Fruit fly (Drosophila melanogaster) S2 (cell line): ENCODE results near the gene CG8142.

Experiments
- CG8478 ChIP-seq: fragments of >200 bp; optimal IDR thresholded peaks from 2 replicates; lab custom pipeline; 2018
- CTCF ChIP-seq, 2 experiments: fragments of >200 bp; optimal IDR thresholded peaks; 2 replicates each; lab custom pipeline; 2018

Gene CG8142

DNA sequence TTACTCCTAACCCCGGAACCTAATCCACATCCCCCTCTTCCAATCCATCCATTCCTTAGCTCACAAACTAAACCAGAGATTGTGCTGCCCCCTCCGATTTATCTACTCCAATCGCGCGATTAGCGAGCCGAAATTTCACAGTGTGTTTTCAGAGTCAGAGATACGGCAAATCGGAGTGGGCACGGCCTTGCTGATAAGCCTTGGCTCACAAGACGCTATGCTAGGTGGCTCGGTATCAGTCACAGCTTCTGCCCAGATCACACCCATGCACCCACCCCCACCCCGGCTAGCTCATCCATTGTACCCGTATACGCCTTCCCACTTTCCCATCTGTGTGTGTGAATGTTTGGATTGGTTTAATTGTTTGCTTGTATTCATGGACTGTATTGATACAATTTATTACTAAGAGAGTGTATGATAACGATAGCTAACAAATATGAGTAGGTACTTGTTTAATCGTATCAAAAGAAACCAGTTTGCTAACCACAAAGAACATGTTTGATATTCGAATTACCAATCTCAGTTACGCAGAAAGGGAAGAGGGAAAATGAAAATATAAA is 1.4 kb upstream of the CG8142 start:
- no peak for TF ChIP-seq CTCF (optimal IDR thresholded peaks at IDR 0.05; lab: Kevin White, UChicago)
- no peak for TF ChIP-seq CG8478 (lab: Kevin White, UChicago)

DNA sequence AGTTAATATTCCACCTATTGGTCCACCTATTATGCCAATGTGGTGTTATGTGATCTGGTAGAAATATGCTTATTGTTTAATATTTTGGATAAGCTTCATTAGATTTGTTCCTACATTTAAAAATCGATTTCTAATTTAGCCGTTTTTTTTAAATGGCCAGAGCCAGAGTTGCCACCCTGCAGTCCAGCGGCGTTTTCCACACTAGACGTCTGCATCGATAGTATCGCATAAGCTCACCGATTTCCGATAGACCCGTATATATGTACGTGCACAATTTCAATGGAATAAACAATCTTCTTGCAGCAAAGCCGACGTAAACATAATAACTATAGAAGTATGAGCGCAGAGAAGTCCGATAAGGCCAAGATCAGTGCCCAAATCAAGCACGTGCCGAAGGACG is 2.6 kb downstream of the CG8142 start, which contains the start of gene Taf9:
Gene Taf9 (plus strand): TSS at position 239 of the 400 bp plus-strand sequence.
- TF ChIP-seq CG8478 (lab: Kevin White, UChicago) = no peak
- TF ChIP-seq CTCF (optimal IDR thresholded peaks at IDR 0.05; lab: Kevin White, UChicago) = peak in 1 of 2 experiments; percentile 47

DNA sequence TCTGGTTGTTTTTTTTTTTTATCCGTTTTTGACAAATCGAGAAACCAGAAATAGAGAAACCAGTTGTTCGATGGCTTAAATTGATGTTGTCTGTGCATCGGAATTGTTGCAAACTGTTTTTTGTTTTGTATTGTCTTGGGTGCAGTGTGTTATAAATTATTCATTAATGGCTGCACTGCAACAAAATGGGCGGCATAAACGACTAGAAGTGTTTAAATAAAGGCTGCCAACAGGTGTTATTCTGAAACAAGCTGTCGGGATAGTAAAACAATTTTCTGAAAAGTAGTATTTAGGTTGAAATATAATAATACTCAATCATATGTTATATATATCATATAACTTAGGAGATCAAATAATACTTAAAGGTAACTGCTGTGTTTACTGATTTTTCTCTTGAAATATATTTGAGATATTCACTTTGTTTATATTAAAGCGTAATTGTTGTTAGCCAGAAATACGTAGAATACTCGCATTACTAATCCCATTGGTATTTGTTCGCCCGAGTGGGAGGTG is 8.0 kb downstream of the CG8142 start:
- TF ChIP-seq CTCF (optimal IDR thresholded peaks at IDR 0.05; lab: Kevin White, UChicago) (no peak), CG8478 (lab: Kevin White, UChicago) (no peak)

DNA sequence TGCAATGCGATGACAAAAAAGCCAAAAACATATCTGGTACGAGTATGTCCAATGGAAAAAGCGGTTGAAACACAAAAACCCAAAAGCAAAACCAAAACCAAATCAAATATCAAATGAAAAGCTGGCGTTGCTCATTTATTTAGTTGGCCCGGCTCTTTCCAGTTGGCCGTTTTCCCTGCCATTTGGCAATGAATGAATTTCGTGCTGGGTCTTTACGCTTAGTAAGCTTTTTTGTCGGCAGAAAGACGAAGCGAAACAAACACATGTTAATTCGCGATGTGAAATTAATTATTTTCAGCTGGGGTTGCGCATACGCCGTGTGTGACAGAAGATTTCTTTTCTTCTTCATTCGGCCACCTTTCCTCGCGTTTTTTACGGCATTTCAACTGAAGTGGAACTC is 9.8 kb downstream of the CG8142 start:
- TF ChIP-seq CTCF (optimal IDR thresholded peaks at IDR 0.05; lab: Kevin White, UChicago) (no peak), CG8478 (lab: Kevin White, UChicago) (no peak)

DNA sequence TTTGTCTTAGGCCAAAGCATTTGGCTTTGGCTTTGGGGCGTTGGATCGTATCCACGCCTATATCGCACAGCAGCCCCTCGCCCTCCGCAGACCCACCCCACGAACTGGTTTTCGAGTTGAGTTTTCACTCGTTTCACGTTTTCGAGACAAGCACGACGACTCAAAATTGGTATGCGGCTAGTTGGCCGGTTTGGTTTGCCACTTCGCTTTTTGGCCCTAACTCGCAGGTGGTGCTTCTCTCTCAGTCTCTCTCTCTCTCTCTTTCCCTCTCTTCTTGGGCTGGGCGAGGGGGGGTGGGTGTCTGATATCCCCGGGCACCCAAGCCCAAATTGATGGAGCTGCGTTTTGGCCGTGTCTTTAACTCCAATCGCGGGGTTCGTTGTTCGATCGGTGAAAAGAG is 10.5 kb downstream of the CG8142 start:
- TF ChIP-seq CG8478 (lab: Kevin White, UChicago) (no peak), CTCF (optimal IDR thresholded peaks at IDR 0.05; lab: Kevin White, UChicago) (no peak)

DNA sequence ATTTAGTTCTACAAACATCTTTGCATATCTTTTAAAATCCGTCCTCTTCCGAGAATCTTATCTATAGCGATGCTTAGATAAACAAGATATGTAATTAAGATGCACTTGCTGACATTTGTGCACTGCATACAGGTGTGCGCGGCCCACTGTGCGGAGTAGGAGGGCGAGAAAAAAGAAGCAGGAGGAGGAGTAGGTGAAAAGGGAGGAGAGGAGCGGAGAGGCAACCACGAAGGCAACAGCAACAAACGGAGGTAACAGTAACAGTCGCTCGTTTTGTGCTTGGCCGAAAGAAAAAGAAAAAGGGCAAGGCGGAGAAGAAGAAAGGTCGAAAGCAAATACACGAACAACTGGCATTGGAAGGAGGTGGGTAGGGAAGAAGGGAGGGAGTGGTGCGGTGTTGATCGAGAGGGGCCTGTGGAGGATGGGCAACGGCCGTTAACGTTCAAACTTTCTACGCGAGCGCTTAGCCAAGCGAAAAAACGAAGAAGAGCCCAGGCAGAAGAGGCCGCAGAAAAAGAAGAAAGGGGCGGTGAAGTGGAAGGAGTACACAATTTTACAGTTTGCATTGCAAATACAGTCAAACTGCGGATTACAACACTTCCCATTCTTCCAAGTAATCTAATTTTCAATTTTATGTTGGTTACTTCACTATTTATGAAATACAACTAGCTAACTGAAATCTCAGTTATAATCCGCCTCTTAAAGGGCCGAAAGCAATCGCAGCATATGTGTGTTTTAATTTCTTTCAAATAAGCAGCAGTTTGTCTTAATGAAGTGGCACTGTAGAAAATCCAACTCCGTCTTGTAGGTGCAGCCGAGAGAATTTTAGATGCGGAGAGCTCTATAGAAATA is 12.1 kb downstream of the CG8142 start:
- TF ChIP-seq CTCF (optimal IDR thresholded peaks at IDR 0.05; lab: Kevin White, UChicago) (no peak), CG8478 (lab: Kevin White, UChicago) (no peak)

DNA sequence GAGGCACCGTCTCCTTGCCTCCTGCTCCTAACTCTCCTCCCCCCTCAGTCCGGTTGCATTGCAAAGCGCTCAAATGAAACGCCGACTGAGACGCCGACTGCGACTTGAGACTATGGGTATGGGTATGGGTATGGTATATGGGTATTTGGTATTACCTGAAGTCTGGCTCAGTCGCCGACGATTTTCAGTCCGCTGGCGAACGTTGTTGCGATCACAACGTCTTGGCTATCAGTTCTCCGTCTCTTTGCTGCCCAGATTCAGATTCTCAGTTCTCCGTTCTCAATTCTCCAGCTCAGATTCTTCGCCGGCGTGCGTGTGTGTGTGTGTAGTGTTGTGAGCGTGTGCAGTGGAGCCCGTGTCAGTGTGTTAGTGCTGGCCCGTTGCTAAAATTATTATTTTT is 13.9 kb downstream of the CG8142 start, which contains the start of gene CG6398:
Gene CG6398 (plus strand): TSS at position 185 of the 400 bp plus-strand sequence.
- TF ChIP-seq CG8478 (lab: Kevin White, UChicago) (no peak), CTCF (optimal IDR thresholded peaks at IDR 0.05; lab: Kevin White, UChicago) (no peak)

DNA sequence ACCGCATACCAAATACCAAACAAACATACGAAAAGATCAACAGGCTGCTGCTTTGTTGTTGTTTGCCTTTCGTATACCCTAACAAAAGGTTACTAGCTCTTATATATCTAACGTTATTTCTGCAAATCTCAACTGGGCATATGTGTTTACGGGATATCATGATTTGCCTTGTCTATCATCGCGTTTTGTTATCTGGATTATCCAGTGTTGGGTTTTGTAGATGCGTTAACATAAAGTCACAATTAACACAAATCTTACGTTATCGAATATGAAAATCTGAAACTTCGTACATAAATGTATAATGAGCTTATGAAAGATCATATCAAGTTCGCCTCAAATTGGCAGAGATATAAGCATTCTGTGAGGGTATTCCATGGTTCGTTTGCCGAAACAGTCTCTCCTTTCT is 14.3 kb downstream of the CG8142 start:
- TF ChIP-seq CG8478 (lab: Kevin White, UChicago) (no peak), CTCF (optimal IDR thresholded peaks at IDR 0.05; lab: Kevin White, UChicago) (no peak)

DNA sequence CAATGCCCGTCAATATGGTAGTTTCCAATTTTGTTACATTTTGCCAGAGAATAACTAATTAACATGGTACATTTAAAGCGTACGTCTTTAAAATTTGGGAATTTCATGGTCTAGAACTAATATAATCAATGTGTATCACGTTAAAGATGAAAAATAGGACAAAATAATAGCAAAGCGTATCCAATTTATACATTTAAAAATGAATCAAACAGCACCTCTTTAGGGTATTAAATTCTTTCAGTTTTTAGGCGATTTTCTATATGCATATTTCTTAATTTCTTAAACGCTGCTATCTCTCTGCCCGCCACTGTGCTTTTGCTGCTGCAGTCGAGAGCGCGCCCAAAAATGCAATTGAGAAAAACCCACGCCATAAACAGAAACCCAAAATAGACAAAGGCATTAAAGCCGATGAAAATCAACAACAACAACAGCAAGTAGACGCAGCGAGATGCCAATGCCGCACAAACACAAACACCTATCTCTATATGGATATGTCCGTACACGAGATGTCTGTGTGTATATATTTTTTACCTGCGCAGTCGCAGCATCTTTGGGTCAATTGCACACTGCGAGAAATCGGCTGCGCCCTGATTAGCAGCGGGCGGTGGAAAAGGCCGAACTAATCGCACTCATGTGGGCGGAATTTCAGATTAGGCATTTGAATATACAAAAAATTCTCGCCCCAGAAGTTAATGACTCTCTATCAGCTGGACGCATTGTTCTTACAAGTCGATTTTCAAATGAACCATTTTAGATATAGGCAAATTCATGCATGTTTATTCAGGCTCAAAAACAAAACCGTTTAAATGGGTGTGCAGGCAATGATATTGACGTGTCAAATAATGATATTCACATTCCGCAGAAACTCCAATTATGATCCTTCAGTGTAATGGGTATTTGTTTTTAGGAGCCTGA is 15.2 kb downstream of the CG8142 start:
- no peak for TF ChIP-seq CG8478 (lab: Kevin White, UChicago)
- no peak for TF ChIP-seq CTCF (optimal IDR thresholded peaks at IDR 0.05; lab: Kevin White, UChicago)

DNA sequence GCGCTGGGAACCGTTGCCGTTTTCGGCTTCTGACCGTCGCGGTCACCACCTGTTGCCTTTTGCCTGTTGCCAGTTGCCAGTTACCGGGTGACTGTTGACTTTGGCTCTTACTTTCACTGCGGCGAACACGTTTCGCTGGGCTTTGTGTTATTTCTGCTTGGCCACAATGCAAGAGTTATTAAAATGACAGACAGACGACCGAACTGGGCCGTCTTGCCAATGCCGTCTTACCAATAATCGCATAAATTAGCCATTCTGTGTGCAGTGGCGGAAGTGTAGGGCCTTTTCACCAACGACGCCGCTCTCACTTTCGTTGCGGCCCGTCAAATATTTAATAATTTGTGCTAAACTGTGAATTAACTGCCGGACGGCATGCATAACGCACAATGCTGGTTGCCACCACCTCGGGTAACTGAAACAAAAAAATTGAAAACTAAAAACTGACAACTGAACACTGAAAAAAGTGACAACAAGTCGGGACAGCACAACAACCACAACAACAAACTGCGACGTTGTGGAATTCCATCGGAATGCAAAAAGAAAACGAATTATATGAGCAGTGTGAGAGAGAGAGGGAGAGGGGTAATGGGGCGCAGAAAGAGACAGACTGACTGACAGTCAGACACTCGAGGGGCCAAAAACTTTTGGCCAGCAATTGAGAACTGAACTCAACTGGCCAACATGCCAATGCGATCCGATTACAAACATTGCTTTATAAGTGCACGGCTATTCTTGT is 16.0 kb downstream of the CG8142 start:
- TF ChIP-seq CTCF (optimal IDR thresholded peaks at IDR 0.05; lab: Kevin White, UChicago) (no peak), CG8478 (lab: Kevin White, UChicago) (no peak)

DNA sequence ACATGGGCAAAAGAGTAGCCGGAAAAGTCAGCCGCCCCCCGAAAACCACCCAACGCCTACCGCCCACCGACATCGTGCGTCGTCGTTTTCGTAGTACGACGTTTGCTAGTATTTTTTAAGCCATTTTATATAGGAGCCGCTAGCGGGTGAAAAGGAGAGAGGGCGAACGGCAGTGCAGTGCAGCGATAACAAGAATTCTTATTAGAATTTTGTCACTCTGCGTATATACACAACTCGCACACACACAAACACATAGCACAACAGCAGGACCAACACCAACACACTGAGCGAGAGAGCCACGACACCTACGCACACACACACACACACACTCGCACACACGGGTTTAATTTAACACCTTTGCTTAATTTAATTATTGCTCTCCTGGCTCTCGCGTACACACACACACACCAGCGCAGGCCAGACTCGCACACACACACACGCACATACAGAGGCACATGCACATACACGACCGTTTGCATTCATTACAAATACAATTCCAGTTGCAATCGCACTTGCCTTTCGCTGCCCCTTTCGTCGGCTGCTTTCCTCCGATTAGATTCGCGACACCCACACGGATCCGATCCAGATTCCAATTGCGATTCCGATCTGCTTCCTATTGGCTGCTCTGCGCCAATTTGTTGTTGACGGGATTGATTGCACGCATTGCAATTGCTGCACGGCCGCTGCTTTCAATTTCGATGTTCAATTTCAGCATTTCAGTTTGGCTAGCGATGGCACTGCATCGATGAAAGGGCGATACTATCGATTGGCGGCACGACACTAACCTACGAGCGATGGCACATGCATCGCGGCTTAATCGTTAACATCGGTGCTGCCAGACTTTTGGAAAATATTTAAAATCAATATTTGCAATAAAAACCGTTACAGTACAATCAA is 17.4 kb downstream of the CG8142 start, which contains the start of gene Socs16D:
Gene Socs16D (minus strand): TSS at position 758 of the 897 bp plus-strand sequence.
- TF ChIP-seq CTCF (optimal IDR thresholded peaks at IDR 0.05; lab: Kevin White, UChicago) = peak; percentile 28 to 59
- TF ChIP-seq CG8478 (lab: Kevin White, UChicago) = no peak

DNA sequence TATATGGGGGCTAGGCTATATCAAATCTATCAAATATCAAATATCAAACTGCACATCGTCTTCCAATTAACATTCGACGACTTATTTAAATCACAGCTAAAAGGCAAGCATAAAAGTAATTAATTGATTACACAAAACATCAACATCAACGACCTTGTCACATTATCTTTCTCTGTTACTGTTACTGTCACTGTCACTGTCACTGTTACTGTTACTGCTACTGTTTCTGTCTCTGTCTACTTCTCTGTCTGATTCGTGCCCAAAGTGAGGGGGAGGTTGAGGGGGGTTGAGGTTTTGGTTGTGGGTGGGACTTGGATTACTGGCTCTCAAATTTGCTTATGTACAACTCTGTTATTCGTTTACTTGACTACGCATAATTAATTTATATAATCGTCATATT is 23.0 kb downstream of the CG8142 start:
- no peak for TF ChIP-seq CTCF (optimal IDR thresholded peaks at IDR 0.05; lab: Kevin White, UChicago)
- no peak for TF ChIP-seq CG8478 (lab: Kevin White, UChicago)

DNA sequence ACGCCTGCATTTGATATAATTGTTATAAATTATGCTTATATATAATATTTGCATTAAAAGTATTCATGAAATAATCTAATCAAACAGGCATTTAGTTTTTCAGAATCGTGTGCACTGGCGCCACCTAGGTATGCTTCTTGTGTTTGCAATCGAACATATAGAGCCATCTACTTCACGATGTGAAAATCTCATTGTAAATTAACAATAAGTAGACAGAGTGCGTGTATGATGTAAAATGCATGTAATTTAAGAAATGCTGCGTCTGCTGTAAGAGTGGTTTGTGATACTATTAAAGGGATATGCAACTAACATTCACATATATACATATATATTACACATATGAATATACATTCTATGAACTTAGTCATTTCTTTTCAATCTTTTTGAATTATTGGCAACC is 24.3 kb downstream of the CG8142 start:
- TF ChIP-seq CG8478 (lab: Kevin White, UChicago) (no peak), CTCF (optimal IDR thresholded peaks at IDR 0.05; lab: Kevin White, UChicago) (peak; percentile 95)
